Worm (Caenorhabditis elegans): ENCODE results near the gene Y47D7A.2.

ce11 chrV:4416710-4417109, 3.4 kb upstream of the Y47D7A.2 start, which contains the start of gene Y47D7A.18:
- TF ChIP-seq ztf-4 (tag; optimal IDR thresholded peaks at IDR 0.05), result no peak
- TF ChIP-seq unc-39 (tag; optimal IDR thresholded peaks at IDR 0.05), result no peak
- TF ChIP-seq aly-2 (tag; optimal IDR thresholded peaks at IDR 0.05), result no peak
- no peak for TF ChIP-seq ztf-11 (tag; optimal IDR thresholded peaks at IDR 0.05)
